Worm (Caenorhabditis elegans) whole organism, late embryonic: ENCODE data around the gene H21P03.10.

Experiments used
- C08G9.2 ChIP-seq: sonication (generic microtip); optimal IDR thresholded peaks from 2 replicates; lab custom pipeline; 2016; ENCODE audit warnings: mild to moderate bottlenecking, missing genetic modification characterization, moderate library complexity, missing compliant biosample characterization
- F13H6.1 ChIP-seq: sonication (generic microtip); optimal IDR thresholded peaks from 2 replicates; lab custom pipeline; 2016; ENCODE audit warnings: missing genetic modification characterization, missing compliant biosample characterization
- K09A11.1 ChIP-seq: sonication (generic microtip); optimal IDR thresholded peaks from 2 replicates; lab custom pipeline; 2017; ENCODE audit warnings: antibody characterized with exemption, mild to moderate bottlenecking, missing genetic modification characterization, missing compliant biosample characterization; ENCODE audit not compliant: insufficient read depth
- T23F11.4 ChIP-seq: fragments of 200-800 bp; sonication (Bioruptor generic); optimal IDR thresholded peaks from 2 replicates; lab custom pipeline; 2018; ENCODE audit warnings: mild to moderate bottlenecking, missing genetic modification characterization, missing compliant biosample characterization
- Y22D7AL.16 ChIP-seq: sonication (generic microtip); optimal IDR thresholded peaks from 2 replicates; lab custom pipeline; 2016; ENCODE audit warnings: missing genetic modification characterization, missing compliant biosample characterization
- ahr-1 ChIP-seq: sonication (generic microtip); optimal IDR thresholded peaks from 2 replicates; lab custom pipeline; 2016; ENCODE audit warnings: missing genetic modification characterization, missing compliant biosample characterization
- ama-1 ChIP-seq: fragments of 150-350 bp; optimal IDR thresholded peaks from 2 replicates; lab custom pipeline; 2014
- ceh-18 ChIP-seq: sonication (generic microtip); optimal IDR thresholded peaks from 2 replicates; lab custom pipeline; 2016; ENCODE audit warnings: missing genetic modification characterization, missing compliant biosample characterization
- ceh-19 ChIP-seq: fragments of 200-800 bp; sonication (Bioruptor generic); optimal IDR thresholded peaks from 2 replicates; lab custom pipeline; 2018; ENCODE audit warnings: mild to moderate bottlenecking, missing genetic modification characterization, missing compliant biosample characterization
- ceh-2 ChIP-seq: sonication (generic microtip); optimal IDR thresholded peaks from 2 replicates; lab custom pipeline; 2016; ENCODE audit warnings: missing genotype, missing genetic modification characterization, missing compliant biosample characterization
- ceh-22 ChIP-seq: sonication (generic microtip); optimal IDR thresholded peaks from 2 replicates; lab custom pipeline; 2017; ENCODE audit warnings: missing biosample characterization, missing genetic modification characterization
- ceh-48 ChIP-seq: sonication (generic microtip); optimal IDR thresholded peaks from 2 replicates; lab custom pipeline; 2016; ENCODE audit warnings: missing genetic modification characterization, inconsistent platforms, missing compliant biosample characterization
- ceh-6 ChIP-seq: fragments of 200-800 bp; sonication (Bioruptor generic); optimal IDR thresholded peaks from 2 replicates; lab custom pipeline; 2018; ENCODE audit warnings: mild to moderate bottlenecking, missing genetic modification characterization, missing compliant biosample characterization
- dmd-4 ChIP-seq: sonication (generic microtip); optimal IDR thresholded peaks from 2 replicates; lab custom pipeline; 2016; ENCODE audit warnings: borderline replicate concordance, missing genetic modification characterization, missing compliant biosample characterization
- dve-1 ChIP-seq: sonication (generic microtip); optimal IDR thresholded peaks from 2 replicates; lab custom pipeline; 2017; ENCODE audit warnings: antibody characterized with exemption, mild to moderate bottlenecking, missing genetic modification characterization, missing compliant biosample characterization
- elt-2 ChIP-seq: sonication (generic microtip); optimal IDR thresholded peaks from 2 replicates; lab custom pipeline; 2016; ENCODE audit warnings: missing genetic modification reagents, missing genetic modification characterization, missing compliant biosample characterization
- eyg-1 ChIP-seq: sonication (generic microtip); optimal IDR thresholded peaks from 2 replicates; lab custom pipeline; 2016; ENCODE audit warnings: missing genotype, missing genetic modification characterization, missing compliant biosample characterization
- gmeb-2 ChIP-seq: sonication (generic microtip); optimal IDR thresholded peaks from 2 replicates; lab custom pipeline; 2016; ENCODE audit warnings: missing genetic modification characterization, inconsistent platforms, missing compliant biosample characterization
- hlh-13 ChIP-seq: fragments of 200-800 bp; sonication (Bioruptor generic); optimal IDR thresholded peaks from 2 replicates; lab custom pipeline; 2018; ENCODE audit warnings: mild to moderate bottlenecking, missing genetic modification characterization, missing compliant biosample characterization
- hlh-15 ChIP-seq: sonication (generic microtip); optimal IDR thresholded peaks from 2 replicates; lab custom pipeline; 2016; ENCODE audit warnings: missing genetic modification characterization, missing compliant biosample characterization
- hlh-30 ChIP-seq: sonication (generic microtip); optimal IDR thresholded peaks from 2 replicates; lab custom pipeline; 2017; ENCODE audit warnings: antibody characterized with exemption, missing genetic modification characterization, missing compliant biosample characterization; ENCODE audit not compliant: insufficient read depth
- hlh-8 ChIP-seq: sonication (generic microtip); optimal IDR thresholded peaks from 2 replicates; lab custom pipeline; 2016; ENCODE audit warnings: missing genotype, missing genetic modification characterization, missing compliant biosample characterization
- lin-11 ChIP-seq: fragments of 200-800 bp; sonication (Bioruptor generic); optimal IDR thresholded peaks from 2 replicates; lab custom pipeline; 2018; ENCODE audit warnings: mild to moderate bottlenecking, missing genetic modification characterization, missing compliant biosample characterization
- madf-2 ChIP-seq: sonication (generic microtip); optimal IDR thresholded peaks from 2 replicates; lab custom pipeline; 2017; ENCODE audit warnings: missing genetic modification characterization, missing compliant biosample characterization
- nfya-1 ChIP-seq: sonication (generic microtip); optimal IDR thresholded peaks from 2 replicates; lab custom pipeline; 2017; ENCODE audit warnings: missing genetic modification characterization, mild to moderate bottlenecking, missing compliant biosample characterization, antibody characterized with exemption, moderate library complexity
- npax-4 ChIP-seq: sonication (generic microtip); optimal IDR thresholded peaks from 2 replicates; lab custom pipeline; 2016; ENCODE audit warnings: missing genetic modification characterization, missing compliant biosample characterization
- pag-3 ChIP-seq: sonication (generic microtip); optimal IDR thresholded peaks from 2 replicates; lab custom pipeline; 2016; ENCODE audit warnings: missing compliant biosample characterization, missing genetic modification characterization, borderline replicate concordance
- pax-1 ChIP-seq: fragments of 150-350 bp; optimal IDR thresholded peaks from 2 replicates; lab custom pipeline; 2014; ENCODE audit warnings: missing biosample characterization, missing genetic modification characterization
- ref-2 ChIP-seq: sonication (generic microtip); optimal IDR thresholded peaks from 2 replicates; lab custom pipeline; 2016; ENCODE audit warnings: missing genetic modification characterization, missing compliant biosample characterization
- rnt-1 ChIP-seq: sonication (generic microtip); optimal IDR thresholded peaks from 2 replicates; lab custom pipeline; 2016; ENCODE audit warnings: missing genetic modification characterization, missing compliant biosample characterization
- sdc-2 ChIP-seq: sonication (generic microtip); optimal IDR thresholded peaks from 2 replicates; lab custom pipeline; 2016; ENCODE audit warnings: missing genotype, missing genetic modification characterization, missing compliant biosample characterization
- syd-9 ChIP-seq: sonication (generic microtip); optimal IDR thresholded peaks from 2 replicates; lab custom pipeline; 2016; ENCODE audit warnings: mild to moderate bottlenecking, missing genetic modification characterization, moderate library complexity, missing compliant biosample characterization
- tbx-2 ChIP-seq: sonication (generic microtip); optimal IDR thresholded peaks from 2 replicates; lab custom pipeline; 2016; ENCODE audit warnings: missing genetic modification characterization, missing compliant biosample characterization
- unc-42 ChIP-seq: sonication (generic microtip); optimal IDR thresholded peaks from 2 replicates; lab custom pipeline; 2016; ENCODE audit warnings: missing genotype, missing genetic modification characterization, missing compliant biosample characterization
- unc-86 ChIP-seq: sonication (generic microtip); optimal IDR thresholded peaks from 2 replicates; lab custom pipeline; 2016; ENCODE audit warnings: missing genetic modification characterization, missing compliant biosample characterization
- zip-5 ChIP-seq: sonication (generic microtip); optimal IDR thresholded peaks from 2 replicates; lab custom pipeline; 2016; ENCODE audit warnings: missing genetic modification characterization, missing compliant biosample characterization

H21P03.10 gene

ce11 chrIV:11486859-11487258, 13.7 kb upstream of the H21P03.10 start:
- TF ChIP-seq dve-1 (tag; lab: Kevin White, UChicago) (no peak), ceh-18 (tag; lab: Kevin White, UChicago) (peak; percentile 1)
- TF ChIP-seq, all 69 proteins: peak for 1

- TF ChIP-seq elt-2 (tag; lab: Kevin White, UChicago) (peak; percentile 46), rnt-1 (tag; lab: Kevin White, UChicago) (no peak), eyg-1 (no peak), sdc-2 (tag; lab: Kevin White, UChicago) (no peak), ceh-48 (tag; lab: Kevin White, UChicago) (no peak), Y22D7AL.16 (tag; lab: Kevin White, UChicago) (no peak)
- TF ChIP-seq, all 69 proteins: peak for 1
Observed at ce11 chrIV:11487889-11488556, 12.5 kb upstream of the H21P03.10 start.

- TF ChIP-seq unc-42 (tag; lab: Kevin White, UChicago) (no peak), pag-3 (tag; lab: Kevin White, UChicago) (no peak), unc-86 (tag; lab: Kevin White, UChicago) (no peak), ceh-19 (GFP tag; lab: Kevin White, UChicago) (no peak), hlh-13 (GFP tag; lab: Kevin White, UChicago) (no peak), madf-2 (tag; lab: Kevin White, UChicago) (no peak), ama-1 (lab: Kevin White, UChicago) (no peak), lin-11 (tag; lab: Kevin White, UChicago) (no peak), ceh-22 (tag; lab: Kevin White, UChicago) (no peak), ref-2 (tag; lab: Kevin White, UChicago) (no peak), rnt-1 (tag; lab: Kevin White, UChicago) (no peak), syd-9 (no peak), ahr-1 (no peak), T23F11.4 (GFP tag; lab: Kevin White, UChicago) (no peak)
- TF ChIP-seq, all 69 proteins: peak for 0
Observed at ce11 chrIV:11489077-11489476, 11.4 kb upstream of the H21P03.10 start.

ce11 chrIV:11489610-11490339, 10.7 kb upstream of the H21P03.10 start:
- TF ChIP-seq hlh-8 (peak; percentile 20), pax-1 (tag; lab: Kevin White, UChicago) (no peak), unc-42 (tag; lab: Kevin White, UChicago) (no peak), dmd-4 (tag; lab: Kevin White, UChicago) (no peak), ceh-2 (no peak), ahr-1 (no peak), tbx-2 (tag; lab: Kevin White, UChicago) (peak; percentile 7), nfya-1 (tag; lab: Kevin White, UChicago) (peak; percentile 25), F13H6.1 (no peak), C08G9.2 (tag; lab: Kevin White, UChicago) (no peak), zip-5 (no peak), ceh-48 (tag; lab: Kevin White, UChicago) (no peak), npax-4 (no peak), ceh-18 (tag; lab: Kevin White, UChicago) (peak; percentile 86), hlh-30 (no peak), madf-2 (tag; lab: Kevin White, UChicago) (no peak), gmeb-2 (tag; lab: Kevin White, UChicago) (no peak)

ce11 chrIV:11491422-11491821, 9.1 kb upstream of the H21P03.10 start:
- TF ChIP-seq K09A11.1 (no peak), ceh-6 (GFP tag; lab: Kevin White, UChicago) (no peak), hlh-15 (tag; lab: Kevin White, UChicago) (no peak)
